Worm (Caenorhabditis elegans) whole organism, L4 larva: ENCODE measurements around the gene sipa-1.

ENCODE experiments used
- F44E2.7 ChIP-seq: fragments of 200-800 bp; sonication (Bioruptor generic); IDR thresholded peaks from 2 replicates; pipeline ENCODE4 v2.1.2; 2022; ENCODE audit warnings: missing genetic modification characterization, missing compliant biosample characterization
- aly-2 ChIP-seq: sonication (generic microtip); optimal IDR thresholded peaks from 2 replicates; lab custom pipeline; 2018; ENCODE audit warnings: missing biosample characterization, missing genetic modification characterization
- ama-1 ChIP-seq: fragments of 150-350 bp; optimal IDR thresholded peaks from 2 replicates; lab custom pipeline; 2014; ENCODE audit warnings: inconsistent platforms, mixed read lengths
- egl-27 ChIP-seq: sonication (generic microtip); optimal IDR thresholded peaks from 3 replicates; lab custom pipeline; 2017; ENCODE audit warnings: missing biosample characterization, missing genetic modification reagents, missing genetic modification characterization
- hlh-30 ChIP-seq: sonication (generic microtip); optimal IDR thresholded peaks from 2 replicates; lab custom pipeline; 2017; ENCODE audit warnings: antibody characterized with exemption, mild to moderate bottlenecking, missing genetic modification characterization, missing compliant biosample characterization; ENCODE audit not compliant: insufficient read depth
- lin-38 ChIP-seq: fragments of 200-800 bp; sonication (Bioruptor generic); IDR thresholded peaks from 2 replicates; pipeline ENCODE4 v1.3.6; 2022; ENCODE audit warnings: missing genetic modification reagents, missing genetic modification characterization, missing compliant biosample characterization
- lsy-2 ChIP-seq, 2 experiments: fragments of 150-350 bp in 1 of 2; sonication (generic microtip) in 1 of 2; optimal IDR thresholded peaks; 2 replicates each; lab custom pipeline; 2014 to 2017; ENCODE audit warnings: missing biosample characterization in 2 of 2, missing genetic modification characterization in 2 of 2
- nhr-237 ChIP-seq: sonication (generic microtip); optimal IDR thresholded peaks from 2 replicates; lab custom pipeline; 2017; ENCODE audit warnings: missing biosample characterization, missing genetic modification characterization
- pha-4 ChIP-seq, 2 experiments: fragments of 150-350 bp in 1 of 2; fragments of 200-800 bp in 1 of 2; sonication (Bioruptor generic) in 1 of 2; IDR thresholded peaks in 1 of 2; optimal IDR thresholded peaks in 1 of 2; 2 replicates each; pipeline versions ENCODE4 v1.3.6 to Lab custom; 2014 to 2022; ENCODE audit warnings: missing genetic modification characterization in 2 of 2, missing genetic modification reagents in 2 of 2, missing biosample characterization in 1 of 2, missing compliant biosample characterization in 1 of 2
- unc-62 ChIP-seq, 3 experiments: fragments of 150-350 bp in 1 of 3; sonication (generic microtip); optimal IDR thresholded peaks in 2 of 3; peaks in 1 of 3; 1 replicate in 1 of 3; 2 replicates in 2 of 3; lab custom pipeline; 2014 to 2017; ENCODE audit warnings: missing biosample characterization in 3 of 3, missing genetic modification characterization in 3 of 3, missing genetic modification reagents in 3 of 3, missing genotype in 1 of 3

DNA sequence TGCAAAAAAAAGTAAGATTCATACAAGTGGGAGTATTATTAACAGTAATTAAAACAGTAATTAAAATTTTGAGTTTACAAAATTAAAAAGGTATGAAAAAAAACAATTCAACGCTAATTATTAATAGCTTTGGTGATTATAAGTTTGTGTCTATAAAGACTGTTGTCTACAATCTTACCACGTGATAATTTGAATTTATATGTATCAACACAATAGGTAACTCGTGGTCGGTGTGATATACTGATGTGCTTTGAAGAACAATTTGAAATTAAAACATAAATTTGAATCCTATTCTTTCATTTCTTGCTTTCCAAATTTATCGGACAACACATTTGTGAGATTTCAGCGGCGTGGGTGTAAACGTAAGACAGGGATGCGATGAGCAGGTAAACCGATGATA lies 9.3 kb downstream of the sipa-1 start:
- no peak for TF ChIP-seq ama-1 (lab: Kevin White, UChicago)
- TF ChIP-seq aly-2 (tag; lab: Kevin White, UChicago) = no peak
- no peak for TF ChIP-seq egl-27 (tag; lab: Kevin White, UChicago)
- no peak for TF ChIP-seq lin-38
- TF ChIP-seq F44E2.7 = no peak
- no peak for TF ChIP-seq nhr-237 (tag; lab: Kevin White, UChicago)
- TF ChIP-seq pha-4 (GFP tag; IDR thresholded peaks at IDR 0.05; lab: Robert Waterston, UW) = no peak
- TF ChIP-seq pha-4 (tag; optimal IDR thresholded peaks at IDR 0.05; lab: Kevin White, UChicago) = no peak
- TF ChIP-seq hlh-30 (tag; lab: Kevin White, UChicago) = no peak
- no peak for TF ChIP-seq lsy-2 (tag; optimal IDR thresholded peaks at IDR 0.05; lab: Kevin White, UChicago)
- TF ChIP-seq unc-62 (GFP tag; optimal IDR thresholded peaks at IDR 0.05 in 1 of 2; lab: Kevin White, UChicago) = no peak
- TF ChIP-seq unc-62 (tag; optimal IDR thresholded peaks at IDR 0.05; lab: Kevin White, UChicago) = no peak
